Worm (Caenorhabditis elegans) whole organism, late embryonic: ENCODE results near the gene T05H10.4.

Experiments used
- C08G9.2 ChIP-seq: sonication (generic microtip); optimal IDR thresholded peaks from 2 replicates; lab custom pipeline; 2016; ENCODE audit warnings: mild to moderate bottlenecking, missing genetic modification characterization, moderate library complexity, missing compliant biosample characterization
- C38D4.7 ChIP-seq: fragments of 200-800 bp; sonication (Bioruptor generic); optimal IDR thresholded peaks from 2 replicates; lab custom pipeline; 2018; ENCODE audit warnings: mild to moderate bottlenecking, missing genetic modification characterization, moderate library complexity, missing compliant biosample characterization
- F13H6.1 ChIP-seq: sonication (generic microtip); optimal IDR thresholded peaks from 2 replicates; lab custom pipeline; 2016; ENCODE audit warnings: missing genetic modification characterization, missing compliant biosample characterization
- K09A11.1 ChIP-seq: sonication (generic microtip); optimal IDR thresholded peaks from 2 replicates; lab custom pipeline; 2017; ENCODE audit warnings: antibody characterized with exemption, mild to moderate bottlenecking, missing genetic modification characterization, missing compliant biosample characterization; ENCODE audit not compliant: insufficient read depth
- T23F11.4 ChIP-seq: fragments of 200-800 bp; sonication (Bioruptor generic); optimal IDR thresholded peaks from 2 replicates; lab custom pipeline; 2018; ENCODE audit warnings: mild to moderate bottlenecking, missing genetic modification characterization, missing compliant biosample characterization
- ahr-1 ChIP-seq: sonication (generic microtip); optimal IDR thresholded peaks from 2 replicates; lab custom pipeline; 2016; ENCODE audit warnings: missing genetic modification characterization, missing compliant biosample characterization
- ceh-14 ChIP-seq: sonication (generic microtip); optimal IDR thresholded peaks from 2 replicates; lab custom pipeline; 2016; ENCODE audit warnings: missing genotype, missing genetic modification characterization, missing compliant biosample characterization
- ceh-18 ChIP-seq: sonication (generic microtip); optimal IDR thresholded peaks from 2 replicates; lab custom pipeline; 2016; ENCODE audit warnings: missing genetic modification characterization, missing compliant biosample characterization
- ceh-2 ChIP-seq: sonication (generic microtip); optimal IDR thresholded peaks from 2 replicates; lab custom pipeline; 2016; ENCODE audit warnings: missing genotype, missing genetic modification characterization, missing compliant biosample characterization
- ceh-22 ChIP-seq: sonication (generic microtip); optimal IDR thresholded peaks from 2 replicates; lab custom pipeline; 2017; ENCODE audit warnings: missing biosample characterization, missing genetic modification characterization
- ceh-24 ChIP-seq: sonication (generic microtip); optimal IDR thresholded peaks from 2 replicates; lab custom pipeline; 2016; ENCODE audit warnings: mild to moderate bottlenecking, missing genetic modification characterization, missing compliant biosample characterization
- ceh-34 ChIP-seq: sonication (generic microtip); optimal IDR thresholded peaks from 2 replicates; lab custom pipeline; 2016; ENCODE audit warnings: mild to moderate bottlenecking, missing genetic modification characterization, missing compliant biosample characterization
- ceh-45 ChIP-seq: fragments of 200-800 bp; sonication (Bioruptor generic); IDR thresholded peaks from 2 replicates; pipeline ENCODE4 v1.3.6; 2022; ENCODE audit warnings: missing genetic modification reagents, missing genetic modification characterization, missing compliant biosample characterization
- ceh-48 ChIP-seq: sonication (generic microtip); optimal IDR thresholded peaks from 2 replicates; lab custom pipeline; 2016; ENCODE audit warnings: missing genetic modification characterization, inconsistent platforms, missing compliant biosample characterization
- ceh-6 ChIP-seq: fragments of 200-800 bp; sonication (Bioruptor generic); optimal IDR thresholded peaks from 2 replicates; lab custom pipeline; 2018; ENCODE audit warnings: mild to moderate bottlenecking, missing genetic modification characterization, missing compliant biosample characterization
- ceh-9 ChIP-seq: sonication (generic microtip); optimal IDR thresholded peaks from 2 replicates; lab custom pipeline; 2016; ENCODE audit warnings: mild to moderate bottlenecking, missing genetic modification characterization, inconsistent platforms, missing compliant biosample characterization
- dve-1 ChIP-seq: sonication (generic microtip); optimal IDR thresholded peaks from 2 replicates; lab custom pipeline; 2017; ENCODE audit warnings: antibody characterized with exemption, mild to moderate bottlenecking, missing genetic modification characterization, missing compliant biosample characterization
- elt-2 ChIP-seq: sonication (generic microtip); optimal IDR thresholded peaks from 2 replicates; lab custom pipeline; 2016; ENCODE audit warnings: missing genetic modification reagents, missing genetic modification characterization, missing compliant biosample characterization
- ets-4 ChIP-seq: sonication (generic microtip); optimal IDR thresholded peaks from 2 replicates; lab custom pipeline; 2016; ENCODE audit warnings: missing genetic modification characterization, missing compliant biosample characterization
- eyg-1 ChIP-seq: sonication (generic microtip); optimal IDR thresholded peaks from 2 replicates; lab custom pipeline; 2016; ENCODE audit warnings: missing genotype, missing genetic modification characterization, missing compliant biosample characterization
- fax-1 ChIP-seq: sonication (generic microtip); optimal IDR thresholded peaks from 2 replicates; lab custom pipeline; 2016; ENCODE audit warnings: missing genotype, missing genetic modification characterization, missing compliant biosample characterization
- fkh-6 ChIP-seq: sonication (generic microtip); optimal IDR thresholded peaks from 2 replicates; lab custom pipeline; 2016; ENCODE audit warnings: missing genetic modification characterization, missing compliant biosample characterization
- hlh-13 ChIP-seq: fragments of 200-800 bp; sonication (Bioruptor generic); optimal IDR thresholded peaks from 2 replicates; lab custom pipeline; 2018; ENCODE audit warnings: mild to moderate bottlenecking, missing genetic modification characterization, missing compliant biosample characterization
- hlh-15 ChIP-seq: sonication (generic microtip); optimal IDR thresholded peaks from 2 replicates; lab custom pipeline; 2016; ENCODE audit warnings: missing genetic modification characterization, missing compliant biosample characterization
- hlh-8 ChIP-seq: sonication (generic microtip); optimal IDR thresholded peaks from 2 replicates; lab custom pipeline; 2016; ENCODE audit warnings: missing genotype, missing genetic modification characterization, missing compliant biosample characterization
- mec-3 ChIP-seq: sonication (generic microtip); optimal IDR thresholded peaks from 2 replicates; lab custom pipeline; 2016; ENCODE audit warnings: borderline replicate concordance, missing genetic modification characterization, missing compliant biosample characterization
- nhr-11 ChIP-seq: fragments of 150-350 bp; optimal IDR thresholded peaks from 2 replicates; lab custom pipeline; 2014; ENCODE audit warnings: missing biosample characterization, missing genetic modification characterization
- npax-4 ChIP-seq: sonication (generic microtip); optimal IDR thresholded peaks from 2 replicates; lab custom pipeline; 2016; ENCODE audit warnings: missing genetic modification characterization, missing compliant biosample characterization
- odd-2 ChIP-seq: sonication (generic microtip); optimal IDR thresholded peaks from 2 replicates; lab custom pipeline; 2017; ENCODE audit warnings: antibody characterized with exemption, mild to moderate bottlenecking, missing genetic modification characterization, missing compliant biosample characterization
- pag-3 ChIP-seq: sonication (generic microtip); optimal IDR thresholded peaks from 2 replicates; lab custom pipeline; 2016; ENCODE audit warnings: missing compliant biosample characterization, missing genetic modification characterization, borderline replicate concordance
- pax-1 ChIP-seq: fragments of 150-350 bp; optimal IDR thresholded peaks from 2 replicates; lab custom pipeline; 2014; ENCODE audit warnings: missing biosample characterization, missing genetic modification characterization
- pha-2 ChIP-seq: sonication (generic microtip); optimal IDR thresholded peaks from 2 replicates; lab custom pipeline; 2017; ENCODE audit warnings: mild to moderate bottlenecking, missing genetic modification characterization, missing compliant biosample characterization
- pha-4 ChIP-seq: fragments of 150-350 bp; optimal IDR thresholded peaks from 2 replicates; lab custom pipeline; 2018; ENCODE audit warnings: missing biosample characterization, missing genetic modification reagents, missing genetic modification characterization
- pqm-1 ChIP-seq: sonication (generic microtip); optimal IDR thresholded peaks from 2 replicates; lab custom pipeline; 2016; ENCODE audit warnings: missing genetic modification characterization, missing compliant biosample characterization
- pros-1 ChIP-seq: fragments of 150-350 bp; optimal IDR thresholded peaks from 2 replicates; lab custom pipeline; 2014; ENCODE audit warnings: missing biosample characterization, missing genetic modification reagents, missing genetic modification characterization
- ref-2 ChIP-seq: sonication (generic microtip); optimal IDR thresholded peaks from 2 replicates; lab custom pipeline; 2016; ENCODE audit warnings: missing genetic modification characterization, missing compliant biosample characterization
- sdc-2 ChIP-seq: sonication (generic microtip); optimal IDR thresholded peaks from 2 replicates; lab custom pipeline; 2016; ENCODE audit warnings: missing genotype, missing genetic modification characterization, missing compliant biosample characterization
- sox-2 ChIP-seq: fragments of 200-800 bp; sonication (Bioruptor generic); IDR thresholded peaks from 2 replicates; pipeline ENCODE4 v1.3.6; 2022; ENCODE audit warnings: missing genetic modification reagents, missing genetic modification characterization, missing compliant biosample characterization
- sox-4 ChIP-seq: sonication (generic microtip); optimal IDR thresholded peaks from 2 replicates; lab custom pipeline; 2017; ENCODE audit warnings: mild to moderate bottlenecking, missing genetic modification characterization, inconsistent platforms, missing compliant biosample characterization
- tbx-7 ChIP-seq: sonication (generic microtip); optimal IDR thresholded peaks from 2 replicates; lab custom pipeline; 2016; ENCODE audit warnings: missing genotype, missing genetic modification characterization, missing compliant biosample characterization
- ttx-3 ChIP-seq: sonication (generic microtip); optimal IDR thresholded peaks from 2 replicates; lab custom pipeline; 2016; ENCODE audit warnings: missing genetic modification reagents, missing genetic modification characterization, missing compliant biosample characterization
- unc-3 ChIP-seq, 2 experiments: fragments of 200-800 bp in 1 of 2; sonication (Bioruptor generic) in 1 of 2; sonication (generic microtip) in 1 of 2; conservative IDR thresholded peaks in 1 of 2; optimal IDR thresholded peaks in 1 of 2; 2 replicates each; pipeline versions ENCODE4 v1.3.6 to Lab custom; 2016 to 2022; ENCODE audit warnings: missing compliant biosample characterization in 2 of 2, missing genetic modification characterization in 2 of 2, missing genetic modification reagents in 1 of 2
- zip-5 ChIP-seq: sonication (generic microtip); optimal IDR thresholded peaks from 2 replicates; lab custom pipeline; 2016; ENCODE audit warnings: missing genetic modification characterization, missing compliant biosample characterization

Gene T05H10.4

DNA sequence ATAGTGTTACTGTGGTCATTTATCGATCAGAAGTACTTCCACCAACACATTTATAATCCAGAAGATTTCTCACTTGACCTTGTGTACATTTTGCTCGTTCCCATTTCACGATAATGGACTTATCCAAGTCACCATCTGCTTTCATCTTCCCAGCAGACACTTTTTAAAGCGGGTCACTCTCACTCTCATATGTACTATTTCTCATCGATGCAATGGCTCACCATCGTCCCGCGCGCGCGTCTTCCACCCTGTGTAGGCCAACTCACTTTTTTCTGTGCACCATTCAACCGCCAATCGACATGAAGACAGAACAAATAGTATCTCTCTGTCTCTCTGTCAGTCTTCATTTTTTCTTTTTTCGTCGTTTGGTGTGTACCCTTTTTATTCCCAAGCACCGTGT is 778 bp upstream of the T05H10.4 start:
- TF ChIP-seq ets-4 (tag; lab: Kevin White, UChicago) (no peak), sox-4 (tag; lab: Kevin White, UChicago) (no peak), F13H6.1 (tag; lab: Kevin White, UChicago) (no peak), odd-2 (tag; lab: Kevin White, UChicago) (no peak), sox-2 (GFP tag; lab: Robert Waterston, UW) (no peak), hlh-15 (no peak), mec-3 (tag; lab: Kevin White, UChicago) (no peak), pag-3 (no peak), nhr-11 (tag; lab: Kevin White, UChicago) (no peak)

- TF ChIP-seq elt-2 (tag; lab: Kevin White, UChicago) = no peak
- no peak for TF ChIP-seq ceh-2 (tag; lab: Kevin White, UChicago)
- TF ChIP-seq zip-5 (tag; lab: Kevin White, UChicago) = no peak
Observed at ce11 chrII:8057911-8058310, 5.0 kb downstream of the T05H10.4 start.

DNA sequence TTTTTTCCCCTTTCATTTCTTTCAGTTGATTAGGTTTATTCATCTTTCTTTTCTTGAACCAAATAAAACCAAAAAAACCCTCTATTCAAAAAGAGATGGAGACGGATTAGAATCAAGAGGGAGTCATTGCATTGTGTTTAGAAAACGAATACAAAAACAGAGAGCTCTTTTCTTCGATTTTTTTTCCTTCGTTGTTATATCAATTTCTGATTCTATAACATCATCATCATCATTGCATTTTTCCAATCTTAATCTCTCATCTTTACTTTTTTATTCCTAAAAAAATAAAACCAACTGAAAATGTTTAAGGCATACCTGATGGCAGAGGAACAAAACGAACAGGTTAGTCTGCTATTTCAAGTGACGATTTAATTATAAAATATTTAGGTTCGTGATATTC is 5.8 kb downstream of the T05H10.4 start, which contains the start of gene T05H10.8:
T05H10.8 (plus strand) TSS at position 301 of the 400 bp plus-strand sequence.
- no peak for TF ChIP-seq eyg-1 (tag; lab: Kevin White, UChicago)
- no peak for TF ChIP-seq T23F11.4 (GFP tag; lab: Kevin White, UChicago)
- no peak for TF ChIP-seq ceh-14 (tag; lab: Kevin White, UChicago)
- no peak for TF ChIP-seq pha-2 (tag; lab: Kevin White, UChicago)
- TF ChIP-seq nhr-11 (tag; lab: Kevin White, UChicago) = no peak
- TF ChIP-seq pqm-1 (tag; lab: Kevin White, UChicago) = no peak
- no peak for TF ChIP-seq ceh-34
- TF ChIP-seq mec-3 (tag; lab: Kevin White, UChicago) = no peak
- no peak for TF ChIP-seq dve-1 (tag; lab: Kevin White, UChicago)
- no peak for TF ChIP-seq F13H6.1 (tag; lab: Kevin White, UChicago)

ce11 chrII:8059532-8059931 is 6.6 kb downstream of the T05H10.4 start:
- TF ChIP-seq ahr-1 (tag; lab: Kevin White, UChicago) = no peak
- TF ChIP-seq pqm-1 (tag; lab: Kevin White, UChicago) = no peak
- TF ChIP-seq sdc-2 (tag; lab: Kevin White, UChicago) = no peak
- TF ChIP-seq odd-2 (tag; lab: Kevin White, UChicago) = no peak
- no peak for TF ChIP-seq C08G9.2 (tag; lab: Kevin White, UChicago)
- TF ChIP-seq hlh-13 = no peak

DNA sequence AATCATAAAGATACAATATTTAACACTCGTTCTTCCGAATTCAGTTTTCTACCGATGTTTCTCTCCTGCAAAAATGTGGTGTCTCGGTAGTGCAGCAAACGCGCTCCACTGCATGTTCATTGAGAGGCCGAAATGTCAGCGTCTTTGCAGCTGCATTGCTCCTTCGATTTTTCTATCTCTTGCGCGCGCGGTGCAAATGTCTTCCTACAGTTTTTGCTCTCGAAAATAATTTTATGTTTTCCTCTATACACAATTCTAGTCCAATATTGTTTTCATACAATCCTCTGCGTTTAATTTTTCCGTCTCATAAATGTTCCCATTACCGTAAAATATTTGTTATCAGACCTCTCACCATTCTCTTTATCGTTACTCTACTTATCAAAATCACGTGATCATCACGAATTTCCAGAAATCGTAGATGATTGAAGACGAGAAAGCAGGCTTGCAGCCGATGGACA is 9.4 kb downstream of the T05H10.4 start, which contains the start of gene ufd-2:
ufd-2 (plus strand) TSS at position 408 of the 458 bp plus-strand sequence.
- TF ChIP-seq ceh-45 (GFP tag; lab: Robert Waterston, UW) = no peak
- TF ChIP-seq ceh-9 (tag; lab: Kevin White, UChicago) = no peak
- TF ChIP-seq sdc-2 (tag; lab: Kevin White, UChicago) = no peak
- no peak for TF ChIP-seq ttx-3 (tag; lab: Kevin White, UChicago)
- TF ChIP-seq C08G9.2 (tag; lab: Kevin White, UChicago) = peak; percentile 71
- TF ChIP-seq pros-1 (tag; lab: Kevin White, UChicago) = peak; percentile 38
- TF ChIP-seq fax-1 = peak; percentile 47
- peak; percentile 57 for TF ChIP-seq fkh-6 (tag; lab: Kevin White, UChicago)
- peak; percentile 82 for TF ChIP-seq ref-2 (tag; lab: Kevin White, UChicago)
- no peak for TF ChIP-seq ceh-22 (tag; lab: Kevin White, UChicago)
- 0 out of 2 replicates have a peak, but pooled peaks have one; percentile 14 for TF ChIP-seq unc-3 (GFP tag; conservative IDR thresholded peaks at IDR 0.05; lab: Robert Waterston, UW)
- TF ChIP-seq unc-3 (tag; optimal IDR thresholded peaks at IDR 0.05; lab: Kevin White, UChicago) = no peak
- no peak for TF ChIP-seq hlh-15
- no peak for TF ChIP-seq ceh-24 (tag; lab: Kevin White, UChicago)
- TF ChIP-seq K09A11.1 (tag; lab: Kevin White, UChicago) = no peak
- TF ChIP-seq ceh-48 = peak; percentile 20
- peak; percentile 51 for TF ChIP-seq tbx-7 (tag; lab: Kevin White, UChicago)
- TF ChIP-seq ceh-6 = no peak
- peak; percentile 64 for TF ChIP-seq zip-5 (tag; lab: Kevin White, UChicago)
- no peak for TF ChIP-seq C38D4.7
- no peak for TF ChIP-seq npax-4 (tag; lab: Kevin White, UChicago)
- TF ChIP-seq ceh-18 (tag; lab: Kevin White, UChicago) = peak; percentile 71
- peak; percentile 68 for TF ChIP-seq F13H6.1 (tag; lab: Kevin White, UChicago)
- no peak for TF ChIP-seq sox-2 (GFP tag; lab: Robert Waterston, UW)
- no peak for TF ChIP-seq pha-4
- TF ChIP-seq hlh-8 = peak; percentile 30
- no peak for TF ChIP-seq pax-1 (tag; lab: Kevin White, UChicago)
